Worm (Caenorhabditis elegans) whole organism, early embryonic: ENCODE measurements around the gene C17E7.4.

Experiments used
- B0310.2 ChIP-seq: sonication (generic microtip); optimal IDR thresholded peaks from 2 replicates; lab custom pipeline; 2016; ENCODE audit warnings: mild to moderate bottlenecking, missing genetic modification characterization, missing compliant biosample characterization
- F13C5.2 ChIP-seq: sonication (generic microtip); optimal IDR thresholded peaks from 2 replicates; lab custom pipeline; 2017; ENCODE audit warnings: mild to moderate bottlenecking, missing genetic modification characterization, inconsistent platforms, missing compliant biosample characterization
- aly-1 ChIP-seq: sonication (generic microtip); optimal IDR thresholded peaks from 2 replicates; lab custom pipeline; 2016; ENCODE audit warnings: missing genetic modification characterization, missing compliant biosample characterization
- ama-1 ChIP-seq: fragments of 150-350 bp; optimal IDR thresholded peaks from 2 replicates; lab custom pipeline; 2014
- ceh-36 ChIP-seq: sonication (generic microtip); optimal IDR thresholded peaks from 2 replicates; lab custom pipeline; 2016; ENCODE audit warnings: missing genetic modification characterization, inconsistent platforms, missing compliant biosample characterization
- flt-1 ChIP-seq: fragments of 200-800 bp; sonication (Bioruptor generic); IDR thresholded peaks from 2 replicates; pipeline ENCODE4 v1.3.6; 2022; ENCODE audit warnings: missing genetic modification characterization, missing compliant biosample characterization
- hmg-4 ChIP-seq: fragments of 200-800 bp; sonication (Bioruptor generic); optimal IDR thresholded peaks from 2 replicates; lab custom pipeline; 2018; ENCODE audit warnings: mild to moderate bottlenecking, missing genetic modification characterization, missing compliant biosample characterization
- hnd-1 ChIP-seq: sonication (generic microtip); optimal IDR thresholded peaks from 2 replicates; lab custom pipeline; 2016; ENCODE audit warnings: missing genetic modification characterization, missing compliant biosample characterization
- pes-1 ChIP-seq: fragments of 200-800 bp; sonication (Bioruptor generic); IDR thresholded peaks from 2 replicates; pipeline ENCODE4 v1.3.6; 2022; ENCODE audit warnings: missing genetic modification reagents, missing genetic modification characterization, missing compliant biosample characterization
- sea-1 ChIP-seq: fragments of 200-800 bp; sonication (Bioruptor generic); conservative IDR thresholded peaks from 2 replicates; pipeline ENCODE4 v1.3.6; 2022; ENCODE audit warnings: missing genetic modification characterization, missing compliant biosample characterization
- tbx-37 ChIP-seq: fragments of 200-800 bp; sonication (Bioruptor generic); conservative IDR thresholded peaks from 2 replicates; pipeline ENCODE4 v1.3.6; 2022; ENCODE audit warnings: missing genetic modification reagents, missing genetic modification characterization, missing compliant biosample characterization
- tra-4 ChIP-seq: sonication (generic microtip); optimal IDR thresholded peaks from 2 replicates; lab custom pipeline; 2017; ENCODE audit warnings: missing genetic modification characterization, missing compliant biosample characterization

- TF ChIP-seq ama-1 (lab: Kevin White, UChicago), result no peak
- TF ChIP-seq sea-1 (GFP tag; lab: Robert Waterston, UW), result no peak
- no peak for TF ChIP-seq tbx-37 (GFP tag; lab: Robert Waterston, UW)
- TF ChIP-seq pes-1 (GFP tag; lab: Robert Waterston, UW), result no peak
- TF ChIP-seq ceh-36 (tag; lab: Kevin White, UChicago), result no peak
- TF ChIP-seq flt-1 (GFP tag; lab: Robert Waterston, UW), result no peak
- no peak for TF ChIP-seq F13C5.2 (tag; lab: Kevin White, UChicago)
- no peak for TF ChIP-seq hnd-1 (tag; lab: Kevin White, UChicago)
- no peak for TF ChIP-seq B0310.2 (tag; lab: Kevin White, UChicago)
- no peak for TF ChIP-seq tra-4 (tag; lab: Kevin White, UChicago)
- no peak for TF ChIP-seq aly-1 (tag; lab: Kevin White, UChicago)
- no peak for TF ChIP-seq hmg-4 (GFP tag; lab: Kevin White, UChicago)
Measured at ce11 chrV:3865273-3865672, 27.4 kb upstream of the C17E7.4 start.
